Fruit fly (Drosophila melanogaster) S2 (cell line): ENCODE measurements around the gene CG16903.

Source experiments
- CG8478 ChIP-seq: fragments of >200 bp; optimal IDR thresholded peaks from 2 replicates; lab custom pipeline; 2018
- CTCF ChIP-seq, 2 experiments: fragments of >200 bp; optimal IDR thresholded peaks; 2 replicates each; lab custom pipeline; 2018

dm6 chrX:2076412-2077357, 3.5 kb downstream of the CG16903 start, which contains the start of gene CG4025:
- no peak for TF ChIP-seq CG8478 (lab: Kevin White, UChicago)
- TF ChIP-seq CTCF (optimal IDR thresholded peaks at IDR 0.05; lab: Kevin White, UChicago), result no peak
